Worm (Caenorhabditis elegans) whole organism, L4/young adult: ENCODE results near the gene osta-2.

Experiments
- W03F9.2 ChIP-seq: fragments of 150-350 bp; optimal IDR thresholded peaks from 2 replicates; lab custom pipeline; 2014; ENCODE audit warnings: missing biosample characterization, missing genetic modification characterization
- dao-5 ChIP-seq: sonication (generic microtip); optimal IDR thresholded peaks from 2 replicates; lab custom pipeline; 2016; ENCODE audit warnings: missing genotype, missing genetic modification characterization, moderate library complexity, missing compliant biosample characterization
- him-1 ChIP-seq: sonication (generic microtip); optimal IDR thresholded peaks from 2 replicates; lab custom pipeline; 2016; ENCODE audit warnings: missing genotype, missing genetic modification reagents, missing genetic modification characterization, missing compliant biosample characterization

osta-2 gene

DNA sequence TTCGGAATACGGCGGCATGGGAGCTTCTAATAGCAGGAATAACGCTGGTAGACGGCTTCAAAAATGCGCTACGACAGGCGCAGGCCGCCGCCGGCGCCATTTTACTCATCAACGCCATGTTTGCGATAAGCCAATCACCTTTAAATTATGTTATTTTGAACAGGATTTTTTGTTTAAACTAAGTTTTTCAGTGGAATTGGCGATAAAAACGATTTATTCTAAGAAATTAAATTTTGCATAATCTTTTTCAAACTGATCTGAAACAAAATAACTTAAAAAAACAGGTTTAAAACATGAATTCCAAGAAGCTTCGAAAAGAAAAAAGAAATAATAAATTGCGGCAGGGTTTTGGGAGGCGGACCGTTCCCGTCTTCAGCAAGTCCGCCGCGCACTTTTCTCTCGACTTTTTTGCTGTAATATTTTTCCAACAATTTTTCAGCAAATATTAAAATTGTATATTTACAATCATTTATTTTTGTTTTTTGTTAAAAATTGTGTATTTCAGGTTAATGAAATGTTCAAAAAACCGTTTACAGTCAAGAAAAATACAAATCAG, 16.2 kb upstream of the osta-2 start, which contains the start of the genes ndub-5 and eif-2D:
TSS of gene ndub-5 (minus strand) at position 138 of the 556 bp plus-strand sequence.
TSS of gene eif-2D (plus strand) at position 506 of the 556 bp plus-strand sequence.
- TF ChIP-seq dao-5 (tag; lab: Kevin White, UChicago) (no peak), W03F9.2 (tag; lab: Kevin White, UChicago) (no peak), him-1 (tag; lab: Kevin White, UChicago) (no peak)

DNA sequence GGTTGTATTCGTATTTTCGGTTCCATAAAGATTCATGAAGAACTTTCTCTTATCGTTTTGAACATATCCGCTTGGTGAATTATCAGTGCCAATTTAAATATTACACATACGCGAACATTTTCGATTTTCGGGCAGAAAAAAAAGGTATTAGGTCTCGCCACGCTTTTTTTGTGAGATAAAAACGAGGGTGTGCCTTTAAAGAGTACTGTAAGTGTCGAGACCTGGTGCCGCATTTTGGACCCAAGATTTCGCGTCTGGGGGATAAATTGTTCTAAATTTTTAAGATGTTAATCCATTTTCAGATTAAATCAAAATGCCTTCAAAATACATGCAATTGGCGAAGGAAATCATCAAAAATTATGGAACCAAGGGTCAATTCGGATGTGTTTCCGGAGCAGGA, 13.6 kb upstream of the osta-2 start, which contains the start of gene C25H3.3:
TSS of gene C25H3.3 (plus strand) at position 301 of the 400 bp plus-strand sequence.
- TF ChIP-seq him-1 (tag; lab: Kevin White, UChicago) (no peak), W03F9.2 (tag; lab: Kevin White, UChicago) (no peak), dao-5 (tag; lab: Kevin White, UChicago) (no peak)

DNA sequence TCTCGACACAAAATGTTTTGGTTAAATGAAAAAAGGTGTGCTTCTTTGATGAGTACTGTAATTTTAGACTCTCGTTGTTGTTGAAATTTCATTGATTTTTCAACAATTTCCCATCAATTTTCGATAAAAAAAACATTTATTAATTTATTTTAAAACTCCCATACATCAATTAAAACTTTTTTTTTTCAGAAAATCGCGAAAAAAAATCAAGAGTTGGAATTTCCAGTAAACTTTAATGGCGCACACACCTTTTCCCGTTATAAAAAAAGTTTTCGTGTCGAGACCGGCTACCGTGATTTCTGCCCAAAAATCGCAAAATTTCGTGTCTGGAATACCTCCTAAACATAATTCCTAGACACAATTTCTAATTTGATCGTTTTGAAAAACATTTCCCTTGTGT, 12.7 kb upstream of the osta-2 start, which contains the start of gene C25H3.14:
TSS of gene C25H3.14 (plus strand) at position 301 of the 400 bp plus-strand sequence.
- no peak for TF ChIP-seq W03F9.2 (tag; lab: Kevin White, UChicago)
- no peak for TF ChIP-seq him-1 (tag; lab: Kevin White, UChicago)
- TF ChIP-seq dao-5 (tag; lab: Kevin White, UChicago), result no peak

DNA sequence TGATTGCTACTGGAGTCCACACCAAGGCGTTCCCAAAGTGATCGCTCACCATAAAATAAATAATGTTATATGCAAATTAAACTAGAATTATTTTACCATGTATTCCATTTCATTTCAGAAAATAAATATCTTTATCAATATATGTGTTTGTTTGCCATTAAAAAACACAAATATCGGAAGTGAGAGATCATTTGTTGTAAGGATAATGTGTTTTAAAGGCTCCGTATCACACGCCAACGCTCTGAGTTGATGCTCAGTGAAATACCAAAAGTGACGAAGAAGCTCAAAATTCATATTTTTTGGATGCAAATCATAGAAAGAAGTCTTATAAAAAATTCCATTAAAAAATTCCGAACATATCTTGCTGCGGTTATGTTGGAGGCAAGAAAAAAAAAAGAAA, 11.3 kb upstream of the osta-2 start:
- TF ChIP-seq W03F9.2 (tag; lab: Kevin White, UChicago) (no peak), him-1 (tag; lab: Kevin White, UChicago) (no peak), dao-5 (tag; lab: Kevin White, UChicago) (no peak)

DNA sequence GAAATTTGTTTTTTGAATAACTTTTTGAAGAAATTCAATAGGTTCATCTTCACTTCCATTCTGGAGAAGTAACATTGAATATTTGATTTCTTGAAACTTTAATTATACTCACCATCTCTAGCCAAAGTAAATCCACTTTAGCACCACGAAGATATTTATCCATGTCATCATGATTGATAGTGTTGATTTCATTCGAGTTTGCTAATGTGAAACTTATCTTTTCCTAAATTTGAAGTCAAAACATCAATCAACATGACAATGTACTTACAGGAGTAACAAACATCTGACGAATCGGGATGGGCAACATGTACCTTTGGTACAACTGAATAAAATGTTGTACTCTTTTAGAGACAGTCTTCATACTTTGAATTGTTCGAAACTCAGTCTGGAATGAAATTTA, 10.2 kb upstream of the osta-2 start:
- no peak for TF ChIP-seq dao-5 (tag; lab: Kevin White, UChicago)
- TF ChIP-seq him-1 (tag; lab: Kevin White, UChicago), result no peak
- no peak for TF ChIP-seq W03F9.2 (tag; lab: Kevin White, UChicago)

DNA sequence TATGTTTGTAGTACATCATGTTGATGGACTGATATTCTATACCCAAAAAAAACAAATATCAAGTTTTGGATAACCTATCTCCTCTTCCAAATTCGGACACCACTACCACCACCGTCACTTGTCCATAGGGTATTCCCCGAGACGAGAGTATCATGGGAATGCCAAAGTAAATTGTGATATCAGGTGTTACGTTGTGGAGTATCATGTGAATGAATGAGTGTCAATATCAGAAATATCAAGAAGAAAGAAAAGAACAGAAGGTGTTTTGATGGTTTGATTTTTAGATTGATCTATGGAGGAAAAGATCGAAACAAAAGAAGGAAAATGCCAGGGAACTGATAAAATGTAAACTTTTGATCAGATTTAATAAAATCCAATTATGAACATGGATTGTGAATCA, 9.2 kb upstream of the osta-2 start:
- TF ChIP-seq dao-5 (tag; lab: Kevin White, UChicago) (no peak), him-1 (tag; lab: Kevin White, UChicago) (no peak), W03F9.2 (tag; lab: Kevin White, UChicago) (no peak)

DNA sequence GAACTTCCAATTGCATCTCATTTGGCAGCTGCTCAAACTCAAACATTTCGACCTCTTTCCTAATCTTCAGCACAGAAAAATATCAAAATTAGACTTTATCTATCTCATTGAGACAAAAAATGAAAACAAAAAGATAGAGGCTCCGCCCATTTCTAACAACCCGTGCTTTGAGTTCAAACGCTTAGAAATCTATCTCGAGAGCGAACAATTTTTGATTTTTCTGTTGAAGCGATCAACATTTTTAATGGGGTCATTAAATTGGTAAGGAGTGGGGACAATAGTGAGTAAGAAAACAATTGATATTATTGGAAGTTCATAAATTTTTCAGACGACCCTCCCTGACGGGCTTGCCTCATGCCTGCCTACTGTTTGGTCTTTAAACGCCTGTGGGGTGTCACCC, 8.6 kb upstream of the osta-2 start, which contains the start of the genes C25H3.10 and C25H3.1:
TSS of gene C25H3.10 (minus strand) at position 101 of the 400 bp plus-strand sequence.
TSS of gene C25H3.1 (plus strand) at position 203 of the 400 bp plus-strand sequence.
- TF ChIP-seq dao-5 (tag; lab: Kevin White, UChicago), result no peak
- TF ChIP-seq him-1 (tag; lab: Kevin White, UChicago), result no peak
- no peak for TF ChIP-seq W03F9.2 (tag; lab: Kevin White, UChicago)

DNA sequence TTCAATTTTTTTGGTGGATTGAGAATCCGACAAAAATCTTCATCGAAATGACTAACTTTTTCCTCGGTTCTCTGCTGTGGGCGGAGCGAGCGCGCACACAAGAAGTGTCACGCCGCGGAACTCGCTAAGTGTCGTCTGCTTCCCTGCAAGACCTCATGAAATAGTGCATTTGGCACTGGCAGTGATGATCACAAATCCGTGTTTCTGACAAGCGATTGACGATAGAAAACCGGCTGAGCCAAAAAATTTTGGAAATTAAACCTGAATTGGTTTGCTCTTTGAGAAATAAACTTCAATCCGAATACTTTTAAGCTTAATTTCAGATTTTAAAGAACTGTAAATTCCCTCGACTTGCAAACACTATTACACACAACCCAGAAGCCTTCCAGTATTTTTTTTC, 6.0 kb upstream of the osta-2 start:
- TF ChIP-seq dao-5 (tag; lab: Kevin White, UChicago) (no peak), W03F9.2 (tag; lab: Kevin White, UChicago) (peak; percentile 52), him-1 (tag; lab: Kevin White, UChicago) (peak; percentile 40)

DNA sequence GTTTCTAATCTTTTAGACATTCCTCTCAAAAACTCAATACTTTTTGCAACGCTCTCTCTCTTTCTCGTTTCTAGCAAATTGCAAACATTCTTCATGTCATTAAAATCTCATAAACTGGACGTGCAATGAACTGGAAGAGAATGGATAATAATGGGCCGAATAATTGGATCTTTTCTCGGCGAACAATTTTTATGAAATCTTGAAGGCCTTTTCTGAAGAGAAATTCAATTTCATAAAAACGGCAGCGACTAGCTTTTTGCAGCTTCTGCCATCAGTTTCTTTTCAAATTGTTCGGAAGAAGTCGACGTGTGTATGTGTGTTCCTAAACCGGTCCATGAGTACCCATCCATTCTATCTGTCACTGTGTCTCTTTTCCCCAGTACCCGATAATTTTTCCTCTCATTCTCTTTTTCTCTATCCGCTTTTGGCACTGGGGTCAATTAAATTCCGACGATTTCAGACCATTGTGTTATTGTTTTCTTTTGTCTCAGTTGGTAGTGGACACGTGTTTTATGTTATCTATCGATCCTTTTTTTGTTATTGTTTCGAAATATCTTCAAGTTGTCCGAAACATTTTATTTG, 4.8 kb upstream of the osta-2 start:
- TF ChIP-seq him-1 (tag; lab: Kevin White, UChicago) (no peak), dao-5 (tag; lab: Kevin White, UChicago) (no peak), W03F9.2 (tag; lab: Kevin White, UChicago) (no peak)

DNA sequence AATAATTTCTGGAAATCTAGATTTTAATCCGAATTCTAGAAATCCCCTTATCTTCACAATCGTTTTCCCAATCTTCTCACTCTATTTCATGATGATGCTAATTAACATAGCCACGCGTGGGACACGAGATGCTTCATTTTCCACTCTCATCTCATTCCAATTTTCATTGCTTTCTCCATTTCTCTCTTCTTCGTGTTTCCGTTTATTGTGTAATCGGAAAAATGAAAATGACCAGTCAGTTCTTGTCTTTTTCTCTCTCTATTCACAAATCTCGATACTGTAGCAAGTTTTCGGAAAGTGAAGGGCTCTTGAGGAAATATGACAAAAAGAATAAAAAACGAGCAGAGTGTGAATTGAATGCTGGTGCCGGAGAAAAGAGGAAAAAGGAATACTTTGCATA, 3.0 kb upstream of the osta-2 start:
- no peak for TF ChIP-seq him-1 (tag; lab: Kevin White, UChicago)
- TF ChIP-seq W03F9.2 (tag; lab: Kevin White, UChicago), result no peak
- TF ChIP-seq dao-5 (tag; lab: Kevin White, UChicago), result no peak

DNA sequence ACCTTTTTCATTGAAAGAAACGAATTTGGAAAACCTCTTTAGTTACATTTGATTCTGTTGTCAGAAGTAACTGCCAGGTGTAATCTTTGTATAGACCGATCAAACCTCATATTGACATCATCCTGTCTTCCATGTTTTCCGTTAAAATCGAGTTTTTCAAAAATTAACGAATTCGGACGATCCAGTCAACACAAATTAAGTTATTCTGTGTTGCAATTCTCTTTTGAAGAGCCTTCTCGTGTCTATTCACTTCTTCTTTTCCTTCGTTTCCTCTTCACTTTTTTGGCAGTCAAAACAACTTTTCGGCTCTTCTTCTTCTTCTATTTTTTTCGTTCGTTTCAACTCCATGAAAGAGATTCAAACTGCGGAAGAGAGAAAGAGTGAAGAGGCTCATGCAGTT, 663 bp downstream of the osta-2 start:
- no peak for TF ChIP-seq dao-5 (tag; lab: Kevin White, UChicago)
- TF ChIP-seq him-1 (tag; lab: Kevin White, UChicago), result no peak
- TF ChIP-seq W03F9.2 (tag; lab: Kevin White, UChicago), result no peak

DNA sequence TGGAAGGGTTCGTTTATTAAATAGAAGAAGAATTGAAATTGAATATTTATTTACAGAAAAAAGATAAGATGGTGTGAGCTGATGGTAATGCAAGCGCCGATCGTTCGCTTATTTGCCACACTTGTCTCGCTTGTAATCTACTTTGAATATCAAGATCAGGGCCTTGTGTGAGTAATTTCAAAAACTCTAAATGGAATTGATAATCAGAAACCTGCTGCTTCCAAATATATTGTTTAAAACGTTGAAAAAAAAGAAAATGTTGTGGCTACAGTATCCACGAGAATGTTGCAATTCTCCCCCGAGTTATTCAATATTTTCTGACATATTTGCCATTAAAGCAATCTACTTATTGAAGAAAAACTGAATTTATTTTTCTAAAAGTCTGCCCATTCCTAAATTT, 3.3 kb downstream of the osta-2 start:
- TF ChIP-seq dao-5 (tag; lab: Kevin White, UChicago) (no peak), W03F9.2 (tag; lab: Kevin White, UChicago) (no peak), him-1 (tag; lab: Kevin White, UChicago) (no peak)

DNA sequence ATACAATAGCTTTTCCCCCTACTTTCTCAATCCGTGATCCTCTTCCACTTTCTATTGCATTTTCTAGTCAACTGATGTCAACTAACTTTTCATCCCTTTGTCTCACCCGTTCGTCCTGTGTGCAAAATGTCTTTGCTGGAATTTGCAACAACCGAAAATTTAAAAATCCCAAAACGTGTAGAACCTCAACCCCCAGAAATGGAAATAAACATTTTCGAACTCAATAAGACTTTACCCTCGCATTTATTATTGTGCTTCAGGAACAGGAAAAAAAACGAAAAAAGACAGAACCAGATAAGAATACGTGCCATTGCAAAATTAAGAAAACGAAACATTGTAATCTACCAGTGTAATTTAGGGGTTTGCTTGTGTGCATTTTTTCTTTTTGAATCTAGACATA, 4.6 kb downstream of the osta-2 start:
- TF ChIP-seq W03F9.2 (tag; lab: Kevin White, UChicago) (no peak), him-1 (tag; lab: Kevin White, UChicago) (no peak)

DNA sequence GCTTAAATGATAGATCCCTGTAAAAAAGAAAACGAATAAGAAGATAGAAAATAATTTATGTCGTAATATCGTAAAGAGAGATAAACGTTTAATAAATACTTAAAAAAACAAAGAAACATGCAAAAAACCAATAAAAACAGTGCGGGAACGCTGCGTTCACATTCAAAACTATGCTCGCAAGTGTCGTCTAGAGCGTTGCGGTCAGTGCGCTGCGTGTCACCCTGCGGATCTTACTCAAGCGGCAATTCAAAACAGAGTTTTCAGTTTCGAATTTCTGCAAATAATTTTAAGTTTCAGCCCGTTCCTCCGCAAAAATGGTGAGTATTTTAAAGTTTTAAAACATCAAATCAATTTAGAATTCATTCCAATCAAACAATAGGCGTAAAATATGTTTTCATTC, 7.3 kb downstream of the osta-2 start, which contains the start of the genes tiar-1 and lelo-4:
TSS of gene tiar-1 (minus strand) at position 17 of the 400 bp plus-strand sequence.
TSS of gene lelo-4 (plus strand) at position 118 of the 400 bp plus-strand sequence.
- TF ChIP-seq dao-5 (tag; lab: Kevin White, UChicago) (no peak), W03F9.2 (tag; lab: Kevin White, UChicago) (peak; percentile 74), him-1 (tag; lab: Kevin White, UChicago) (peak; percentile 35)
